Fruit fly (Drosophila melanogaster) whole organism, embryonic: ENCODE results near the gene CG2278.

Source experiments
- Adf1 ChIP-seq: fragments of 200-800 bp; sonication (Bioruptor generic); IDR thresholded peaks from 2 replicates; pipeline ENCODE4 v1.3.6; 2022; ENCODE audit warnings: missing biosample characterization, missing genetic modification characterization
- CG10267 ChIP-seq: fragments of 200-800 bp; sonication (Bioruptor generic); optimal IDR thresholded peaks from 2 replicates; lab custom pipeline; 2018; ENCODE audit warnings: missing biosample characterization, mild to moderate bottlenecking, missing genetic modification characterization, moderate library complexity
- CG10366 ChIP-seq: fragments of 200-800 bp; sonication (Bioruptor generic); IDR thresholded peaks from 2 replicates; pipeline ENCODE4 v1.3.6; 2022; ENCODE audit warnings: missing biosample characterization, missing genetic modification characterization
- CG10959 ChIP-seq: fragments of 200-800 bp; sonication (Bioruptor generic); IDR thresholded peaks from 2 replicates; pipeline ENCODE4 v1.3.6; 2022; ENCODE audit warnings: missing biosample characterization, missing genetic modification characterization
- CG10979 ChIP-seq: fragments of 200-800 bp; sonication (Bioruptor generic); optimal IDR thresholded peaks from 2 replicates; lab custom pipeline; 2018; ENCODE audit warnings: missing biosample characterization, mild to moderate bottlenecking, missing genetic modification characterization, moderate library complexity
- CG11093 ChIP-seq: fragments of 200-800 bp; sonication (Bioruptor generic); IDR thresholded peaks from 3 replicates; pipeline ENCODE4 v1.3.6; 2022; ENCODE audit warnings: missing biosample characterization, missing genetic modification characterization
- CG13424 ChIP-seq: fragments of 200-800 bp; sonication (Bioruptor generic); optimal IDR thresholded peaks from 2 replicates; lab custom pipeline; 2019; ENCODE audit warnings: missing biosample characterization, mild to moderate bottlenecking, missing genetic modification characterization, moderate library complexity
- CG16813 ChIP-seq: fragments of 200-800 bp; sonication (Bioruptor generic); IDR thresholded peaks from 3 replicates; pipeline ENCODE4 v1.3.6; 2022; ENCODE audit warnings: missing biosample characterization, missing genetic modification characterization; ENCODE audit not compliant: partially characterized antibody
- CG17328 ChIP-seq: fragments of 200-800 bp; sonication (Bioruptor generic); IDR thresholded peaks from 2 replicates; pipeline ENCODE4 v1.3.6; 2022; ENCODE audit warnings: missing biosample characterization, missing genetic modification characterization
- CG18599 ChIP-seq: fragments of 200-800 bp; sonication (Bioruptor generic); optimal IDR thresholded peaks from 3 replicates; lab custom pipeline; 2017; ENCODE audit warnings: missing biosample characterization, missing genetic modification characterization, mild to moderate bottlenecking, moderate library complexity, missing genetic modification reagents
- CG2120 ChIP-seq: fragments of 200-800 bp; sonication (Bioruptor generic); optimal IDR thresholded peaks from 3 replicates; lab custom pipeline; 2016; ENCODE audit warnings: missing biosample characterization, missing genetic modification characterization
- CG2889 ChIP-seq: fragments of 200-800 bp; sonication (Bioruptor generic); IDR thresholded peaks from 3 replicates; pipeline ENCODE4 v1.3.6; 2022; ENCODE audit warnings: missing biosample characterization, missing genetic modification characterization
- CG30403 ChIP-seq: fragments of 200-800 bp; sonication (Bioruptor generic); optimal IDR thresholded peaks from 3 replicates; lab custom pipeline; 2016; ENCODE audit warnings: missing biosample characterization, missing genetic modification characterization
- CG31441 ChIP-seq: fragments of 200-800 bp; sonication (Bioruptor generic); IDR thresholded peaks from 2 replicates; pipeline ENCODE4 v1.3.6; 2022; ENCODE audit warnings: missing biosample characterization, missing genetic modification characterization
- CG34224 ChIP-seq: fragments of 200-800 bp; sonication (Bioruptor generic); IDR thresholded peaks from 3 replicates; pipeline ENCODE4 v1.3.6; 2022; ENCODE audit warnings: missing biosample characterization, missing genetic modification characterization; ENCODE audit not compliant: partially characterized antibody
- CG4820 ChIP-seq: fragments of 200-800 bp; sonication (Bioruptor generic); optimal IDR thresholded peaks from 3 replicates; lab custom pipeline; 2016; ENCODE audit warnings: missing biosample characterization, missing genetic modification characterization
- CG6654 ChIP-seq: fragments of 200-800 bp; sonication (Bioruptor generic); optimal IDR thresholded peaks from 2 replicates; lab custom pipeline; 2017; ENCODE audit warnings: missing biosample characterization, mild to moderate bottlenecking, missing genetic modification characterization
- CG7745 ChIP-seq: fragments of 200-800 bp; sonication (Bioruptor generic); optimal IDR thresholded peaks from 2 replicates; lab custom pipeline; 2018; ENCODE audit warnings: missing biosample characterization, mild to moderate bottlenecking, missing genetic modification characterization, moderate library complexity
- CG7839 ChIP-seq: fragments of 200-800 bp; sonication (Bioruptor generic); optimal IDR thresholded peaks from 3 replicates; lab custom pipeline; 2018; ENCODE audit warnings: missing biosample characterization, mild to moderate bottlenecking, missing genetic modification characterization, moderate library complexity
- D19A ChIP-seq: fragments of 200-800 bp; optimal IDR thresholded peaks from 3 replicates; lab custom pipeline; 2019; ENCODE audit warnings: missing biosample characterization, mild to moderate bottlenecking, missing genetic modification characterization, moderate library complexity
- Dip2 ChIP-seq: fragments of 200-800 bp; sonication (Bioruptor generic); IDR thresholded peaks from 2 replicates; pipeline ENCODE4 v1.3.6; 2022; ENCODE audit warnings: missing biosample characterization, missing genetic modification characterization
- HLH4C ChIP-seq: fragments of 200-800 bp; sonication (Bioruptor generic); IDR thresholded peaks from 3 replicates; pipeline ENCODE4 v1.3.6; 2022; ENCODE audit warnings: missing biosample characterization, missing genetic modification characterization; ENCODE audit not compliant: partially characterized antibody
- Med ChIP-seq: fragments of 200-800 bp; sonication (Bioruptor generic); peaks from one replicate; lab custom pipeline; 2016; ENCODE audit warnings: missing biosample characterization, missing genetic modification characterization, mild to moderate bottlenecking, inconsistent platforms, moderate library complexity
- NFAT ChIP-seq: fragments of 200-800 bp; sonication (Bioruptor generic); IDR thresholded peaks from 2 replicates; pipeline ENCODE4 v1.3.6; 2022; ENCODE audit warnings: missing biosample characterization, missing genetic modification characterization
- Poxn ChIP-seq: fragments of 200-800 bp; sonication (Bioruptor generic); IDR thresholded peaks from 2 replicates; pipeline ENCODE4 v1.3.6; 2022; ENCODE audit warnings: missing biosample characterization, missing genetic modification characterization
- Sin3A ChIP-seq: fragments of >200 bp; optimal IDR thresholded peaks from 2 replicates; lab custom pipeline; 2018
- Trl ChIP-seq, 3 experiments: fragments of >200 bp in 2 of 3; fragments of 200-800 bp in 1 of 3; sonication (Bioruptor generic) in 1 of 3; optimal IDR thresholded peaks; 2 replicates in 1 of 3; 3 replicates in 2 of 3; lab custom pipeline; 2016 to 2017; ENCODE audit warnings: missing biosample characterization in 1 of 3, missing genetic modification characterization in 1 of 3
- Xrp1 ChIP-seq: fragments of 200-800 bp; sonication (Bioruptor generic); IDR thresholded peaks from 2 replicates; pipeline ENCODE4 v1.3.6; 2022; ENCODE audit warnings: missing biosample characterization, missing genetic modification characterization
- cato ChIP-seq: fragments of 200-800 bp; sonication (Bioruptor generic); optimal IDR thresholded peaks from 2 replicates; lab custom pipeline; 2016; ENCODE audit warnings: missing biosample characterization, missing genetic modification characterization, borderline replicate concordance
- cg ChIP-seq: fragments of 200-800 bp; sonication (Bioruptor generic); optimal IDR thresholded peaks from 3 replicates; lab custom pipeline; 2019; ENCODE audit warnings: missing biosample characterization, mild to moderate bottlenecking, missing genetic modification characterization, moderate library complexity
- chif ChIP-seq, 2 experiments: fragments of 200-800 bp; sonication (Bioruptor generic); optimal IDR thresholded peaks; 3 replicates each; lab custom pipeline; 2016; ENCODE audit warnings: missing biosample characterization in 2 of 2, missing genetic modification characterization in 2 of 2
- chn ChIP-seq: fragments of 200-800 bp; sonication (Bioruptor generic); optimal IDR thresholded peaks from 2 replicates; lab custom pipeline; 2016; ENCODE audit warnings: missing biosample characterization, missing genetic modification characterization
- crc ChIP-seq: fragments of 200-800 bp; sonication (Bioruptor generic); optimal IDR thresholded peaks from 2 replicates; lab custom pipeline; 2016; ENCODE audit warnings: missing biosample characterization, missing genetic modification characterization
- crol ChIP-seq: fragments of 200-800 bp; sonication (Bioruptor generic); IDR thresholded peaks from 2 replicates; pipeline ENCODE4 v1.3.6; 2022; ENCODE audit warnings: missing biosample characterization, missing genetic modification characterization
- disco-r ChIP-seq: fragments of 200-800 bp; sonication (Bioruptor generic); optimal IDR thresholded peaks from 2 replicates; lab custom pipeline; 2016; ENCODE audit warnings: missing biosample characterization, missing genetic modification characterization
- dmrt99B ChIP-seq: fragments of 200-800 bp; sonication (Bioruptor generic); optimal IDR thresholded peaks from 2 replicates; lab custom pipeline; 2018; ENCODE audit warnings: missing biosample characterization, mild to moderate bottlenecking, missing genetic modification characterization, moderate library complexity
- emc ChIP-seq: fragments of 200-800 bp; sonication (Bioruptor generic); optimal IDR thresholded peaks from 2 replicates; lab custom pipeline; 2016; ENCODE audit warnings: missing biosample characterization, missing genetic modification characterization
- gem ChIP-seq: fragments of 200-800 bp; sonication (Bioruptor generic); optimal IDR thresholded peaks from 2 replicates; lab custom pipeline; 2019; ENCODE audit warnings: missing biosample characterization, mild to moderate bottlenecking, missing genetic modification characterization, moderate library complexity
- lab ChIP-seq: fragments of 200-800 bp; sonication (Bioruptor generic); optimal IDR thresholded peaks from 3 replicates; lab custom pipeline; 2017; ENCODE audit warnings: missing biosample characterization, missing genetic modification characterization, mild to moderate bottlenecking, moderate library complexity, missing genetic modification reagents
- oc ChIP-seq: fragments of 200-800 bp; sonication (Bioruptor generic); optimal IDR thresholded peaks from 2 replicates; lab custom pipeline; 2018; ENCODE audit warnings: missing biosample characterization, mild to moderate bottlenecking, missing genetic modification characterization, moderate library complexity
- pan ChIP-seq, 4 experiments: fragments of >200 bp in 3 of 4; fragments of 200-800 bp in 1 of 4; sonication (Bioruptor generic) in 1 of 4; optimal IDR thresholded peaks in 3 of 4; IDR thresholded peaks in 1 of 4; 2 replicates each; pipeline versions ENCODE4 v1.3.6 to Lab custom; 2017 to 2022; ENCODE audit warnings: missing biosample characterization in 2 of 4, missing genetic modification characterization in 2 of 4, mixed read lengths in 1 of 4
- sc ChIP-seq, 3 experiments: fragments of >200 bp in 2 of 3; fragments of 200-800 bp in 1 of 3; sonication (Bioruptor generic) in 1 of 3; optimal IDR thresholded peaks; 2 replicates in 2 of 3; 3 replicates in 1 of 3; lab custom pipeline; 2017; ENCODE audit warnings: mild to moderate bottlenecking in 1 of 3, missing biosample characterization in 1 of 3, missing genetic modification characterization in 1 of 3, missing genetic modification reagents in 1 of 3
- sens ChIP-seq: fragments of 200-800 bp; sonication (Bioruptor generic); peaks from one replicate; lab custom pipeline; 2016; ENCODE audit warnings: missing biosample characterization, missing genetic modification characterization
- sens-2 ChIP-seq: fragments of 200-800 bp; sonication (Bioruptor generic); IDR thresholded peaks from 2 replicates; pipeline ENCODE4 v1.3.6; 2022; ENCODE audit warnings: missing biosample characterization, missing genetic modification characterization
- slbo ChIP-seq: fragments of 200-800 bp; sonication (Bioruptor generic); IDR thresholded peaks from 2 replicates; pipeline ENCODE4 v1.3.6; 2022; ENCODE audit warnings: missing biosample characterization, missing genetic modification characterization
- ttk ChIP-seq: fragments of 200-800 bp; sonication (Bioruptor generic); IDR thresholded peaks from 2 replicates; pipeline ENCODE4 v2.1.2; 2022; ENCODE audit warnings: missing biosample characterization, missing genetic modification characterization
- tx ChIP-seq: fragments of 200-800 bp; sonication (Bioruptor generic); optimal IDR thresholded peaks from 2 replicates; lab custom pipeline; 2016; ENCODE audit warnings: missing biosample characterization, missing genetic modification characterization
- zfh1 ChIP-seq: fragments of 200-800 bp; sonication (Bioruptor generic); IDR thresholded peaks from 3 replicates; pipeline ENCODE4 v1.3.6; 2022; ENCODE audit warnings: missing biosample characterization, missing genetic modification characterization

The CG2278 gene

DNA sequence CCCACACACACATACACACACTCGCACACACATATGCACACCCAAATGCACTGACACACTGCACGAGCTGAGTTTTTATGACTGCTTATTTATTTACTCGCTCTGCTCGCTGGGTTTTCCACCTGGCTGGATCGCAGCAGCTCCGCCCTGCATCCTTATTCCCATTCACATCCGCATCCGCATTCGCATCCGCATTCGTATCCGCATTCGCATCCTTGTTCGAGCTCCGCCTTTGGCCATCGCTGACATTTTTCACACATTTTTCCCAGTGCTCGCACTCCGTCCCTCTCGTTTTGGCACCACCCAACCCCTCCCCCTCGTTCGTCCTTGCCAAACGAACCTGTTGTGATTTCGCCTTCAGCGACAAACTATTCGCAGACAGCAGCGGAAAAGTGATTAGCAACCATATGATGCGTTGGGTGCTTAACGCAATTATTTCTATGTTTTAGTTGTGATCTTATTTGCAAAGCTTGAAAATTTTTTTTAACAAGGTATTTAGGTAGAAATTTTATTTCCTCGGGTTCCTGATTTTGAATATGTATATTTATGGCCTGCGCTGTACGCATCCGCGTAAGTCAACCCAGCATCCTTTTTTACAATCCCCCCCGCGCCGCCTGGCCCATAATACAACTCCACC, 41.1 kb upstream of the CG2278 start (continued):
- TF ChIP-seq CG10959 (0 out of 2 replicates have a peak, but pooled peaks have one; percentile 25), chn (GFP tag; lab: Kevin White, UChicago) (peak; percentile 7), Med (GFP tag; lab: Kevin White, UChicago) (peak; percentile 75), CG13424 (tag; lab: Kevin White, UChicago) (peak; percentile 8), slbo (GFP tag; lab: Robert Waterston, UW) (peak; percentile 46; the same call in 1 of the 2 replicates), dmrt99B (tag; lab: Kevin White, UChicago) (peak; percentile 10), HLH4C (GFP tag; lab: Robert Waterston, UW) (no peak), crol (GFP tag; lab: Robert Waterston, UW) (peak; percentile 39; the same call in 1 of the 2 replicates), CG18599 (peak; percentile 42), CG7839 (tag; lab: Kevin White, UChicago) (peak; percentile 37), zfh1 (GFP tag; lab: Robert Waterston, UW) (peak; percentile 68; the same call in 2 of the 3 replicates), sens-2 (GFP tag; lab: Robert Waterston, UW) (peak; percentile 32; the same call in 1 of the 2 replicates), pan (optimal IDR thresholded peaks at IDR 0.05; lab: Kevin White, UChicago) (no peak), pan (GFP tag; optimal IDR thresholded peaks at IDR 0.05 in 1 of 2, IDR thresholded peaks at IDR 0.05 in 1 of 2) (peak in 1 of 2 experiments; percentile 34), CG10366 (GFP tag; lab: Robert Waterston, UW) (0 out of 2 replicates have a peak, but pooled peaks have one; percentile 7), Sin3A (lab: Kevin White, UChicago) (no peak), gem (tag; lab: Kevin White, UChicago) (peak; percentile 43), CG34224 (GFP tag; lab: Robert Waterston, UW) (no peak), chif (GFP tag; optimal IDR thresholded peaks at IDR 0.05; lab: Kevin White, UChicago) (peak in 1 of 2 experiments; percentile 16), CG10979 (tag; lab: Kevin White, UChicago) (peak; percentile 2), oc (tag; lab: Kevin White, UChicago) (no peak), CG4820 (GFP tag; lab: Kevin White, UChicago) (peak; percentile 11), cato (GFP tag; lab: Kevin White, UChicago) (no peak), lab (GFP tag; lab: Kevin White, UChicago) (peak; percentile 9), D19A (tag; lab: Kevin White, UChicago) (peak; percentile 9), Xrp1 (GFP tag; lab: Robert Waterston, UW) (peak; percentile 66), CG31441 (0 out of 2 replicates have a peak, but pooled peaks have one; percentile 13), CG30403 (GFP tag; lab: Kevin White, UChicago) (peak; percentile 15), CG2120 (GFP tag; lab: Kevin White, UChicago) (peak; percentile 21)

DNA sequence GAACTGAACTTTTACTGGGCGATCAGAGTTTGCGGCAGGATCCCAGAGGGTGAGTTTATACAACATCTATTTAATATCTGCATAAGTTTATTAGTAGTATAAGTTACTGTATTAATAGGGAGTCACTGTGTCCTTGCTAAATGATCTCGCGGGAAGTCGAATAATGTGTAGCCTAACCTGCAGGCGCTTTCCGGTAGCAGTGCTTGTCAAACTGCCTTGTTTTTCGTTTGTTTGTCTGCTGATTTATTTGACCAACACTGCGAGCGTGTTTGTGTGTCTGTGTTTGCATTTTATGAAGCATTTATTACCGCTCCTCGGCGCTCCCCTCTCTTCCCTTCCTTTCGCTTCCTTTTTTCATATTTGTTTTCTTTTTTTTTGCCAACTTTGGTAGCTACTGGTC, 40.6 kb upstream of the CG2278 start:
- TF ChIP-seq Dip2 (GFP tag; lab: Robert Waterston, UW): no peak
- no peak for TF ChIP-seq crc (GFP tag; lab: Kevin White, UChicago)
- TF ChIP-seq disco-r (GFP tag; lab: Kevin White, UChicago): no peak
- TF ChIP-seq CG10267: peak; percentile 22
- peak; percentile 50 for TF ChIP-seq sens
- TF ChIP-seq crol (GFP tag; lab: Robert Waterston, UW): 0 out of 2 replicates have a peak, but pooled peaks have one; percentile 27
- TF ChIP-seq Poxn (GFP tag; lab: Robert Waterston, UW): no peak
- TF ChIP-seq tx (GFP tag; lab: Kevin White, UChicago): no peak
- no peak for TF ChIP-seq CG11093 (GFP tag; lab: Robert Waterston, UW)
- TF ChIP-seq emc (GFP tag; lab: Kevin White, UChicago): no peak
- TF ChIP-seq CG16813 (GFP tag; lab: Robert Waterston, UW): 0 out of 3 replicates have a peak, but pooled peaks have one; percentile 36
- peak; percentile 39 for TF ChIP-seq cg (GFP tag; lab: Kevin White, UChicago)
- no peak for TF ChIP-seq Adf1
- TF ChIP-seq CG7745: no peak
- TF ChIP-seq sc (optimal IDR thresholded peaks at IDR 0.05; lab: Kevin White, UChicago): no peak
- no peak for TF ChIP-seq sc (GFP tag; optimal IDR thresholded peaks at IDR 0.05; lab: Kevin White, UChicago)
- no peak for TF ChIP-seq ttk (GFP tag; lab: Robert Waterston, UW)
- TF ChIP-seq CG2889 (GFP tag; lab: Robert Waterston, UW): no peak
- TF ChIP-seq CG6654 (GFP tag; lab: Kevin White, UChicago): peak; percentile 98
- TF ChIP-seq CG17328 (GFP tag; lab: Robert Waterston, UW): no peak
- no peak for TF ChIP-seq Trl (optimal IDR thresholded peaks at IDR 0.05; lab: Kevin White, UChicago)
- TF ChIP-seq Trl (GFP tag; optimal IDR thresholded peaks at IDR 0.05; lab: Kevin White, UChicago): no peak
- no peak for TF ChIP-seq NFAT (GFP tag; lab: Robert Waterston, UW)
